Worm (Caenorhabditis elegans) whole organism, L2 larva: ENCODE data around the gene maph-9.

ENCODE experiments used
- C34F6.9 ChIP-seq: fragments of 150-350 bp; optimal IDR thresholded peaks from 2 replicates; lab custom pipeline; 2014; ENCODE audit warnings: missing biosample characterization, missing genetic modification characterization
- F13H6.1 ChIP-seq: sonication (generic microtip); optimal IDR thresholded peaks from 2 replicates; lab custom pipeline; 2016; ENCODE audit warnings: missing genetic modification characterization, missing compliant biosample characterization
- R02D3.7 ChIP-seq: fragments of 150-350 bp; optimal IDR thresholded peaks from 2 replicates; lab custom pipeline; 2014; ENCODE audit warnings: missing biosample characterization, missing genetic modification characterization
- Y55F3AM.14 ChIP-seq: fragments of 200-800 bp; sonication (Bioruptor generic); optimal IDR thresholded peaks from 2 replicates; lab custom pipeline; 2018; ENCODE audit warnings: mild to moderate bottlenecking, missing genetic modification characterization, missing compliant biosample characterization
- ZK546.5 ChIP-seq: sonication (generic microtip); optimal IDR thresholded peaks from 2 replicates; lab custom pipeline; 2017; ENCODE audit warnings: missing biosample characterization, missing genetic modification characterization
- alr-1 ChIP-seq: fragments of 150-350 bp; optimal IDR thresholded peaks from 2 replicates; lab custom pipeline; 2014; ENCODE audit warnings: missing biosample characterization, missing genetic modification characterization
- aly-2 ChIP-seq: fragments of 150-350 bp; optimal IDR thresholded peaks from 2 replicates; lab custom pipeline; 2014; ENCODE audit warnings: missing biosample characterization, missing genetic modification characterization
- ama-1 ChIP-seq: fragments of 150-350 bp; optimal IDR thresholded peaks from 2 replicates; lab custom pipeline; 2018; ENCODE audit warnings: inconsistent platforms
- blmp-1 ChIP-seq: sonication (generic microtip); optimal IDR thresholded peaks from 2 replicates; lab custom pipeline; 2017; ENCODE audit warnings: missing genetic modification characterization, mild to moderate bottlenecking, missing compliant biosample characterization, antibody characterized with exemption, moderate library complexity; ENCODE audit not compliant: insufficient read depth
- ceh-82 ChIP-seq: fragments of 150-350 bp; optimal IDR thresholded peaks from 2 replicates; lab custom pipeline; 2014; ENCODE audit warnings: missing biosample characterization, missing genetic modification characterization
- crh-2 ChIP-seq: sonication (generic microtip); optimal IDR thresholded peaks from 2 replicates; lab custom pipeline; 2017; ENCODE audit warnings: missing biosample characterization, missing genetic modification characterization
- elt-1 ChIP-seq: fragments of 150-350 bp; optimal IDR thresholded peaks from 2 replicates; lab custom pipeline; 2014; ENCODE audit warnings: missing biosample characterization, missing genetic modification characterization
- elt-3 ChIP-seq: sonication (generic microtip); optimal IDR thresholded peaks from 2 replicates; lab custom pipeline; 2017; ENCODE audit warnings: missing biosample characterization, missing genetic modification characterization
- fos-1 ChIP-seq: fragments of 150-350 bp; optimal IDR thresholded peaks from 2 replicates; lab custom pipeline; 2014; ENCODE audit warnings: missing biosample characterization, missing genetic modification characterization
- gmeb-1 ChIP-seq: fragments of 150-350 bp; optimal IDR thresholded peaks from 2 replicates; lab custom pipeline; 2014; ENCODE audit warnings: missing biosample characterization, missing genetic modification characterization
- lin-11 ChIP-seq: fragments of 150-350 bp; sonication (generic microtip); optimal IDR thresholded peaks from 2 replicates; lab custom pipeline; 2014; ENCODE audit warnings: missing biosample characterization, missing genetic modification characterization, inconsistent platforms, mixed read lengths
- lin-13 ChIP-seq: fragments of 150-350 bp; optimal IDR thresholded peaks from 2 replicates; lab custom pipeline; 2014; ENCODE audit warnings: missing biosample characterization, missing genetic modification reagents, missing genetic modification characterization
- lsy-2 ChIP-seq, 2 experiments: fragments of 150-350 bp in 1 of 2; sonication (generic microtip) in 1 of 2; optimal IDR thresholded peaks; 2 replicates each; lab custom pipeline; 2014 to 2017; ENCODE audit warnings: missing biosample characterization in 2 of 2, missing genetic modification characterization in 2 of 2
- mab-5 ChIP-seq: fragments of 150-350 bp; optimal IDR thresholded peaks from 2 replicates; lab custom pipeline; 2014; ENCODE audit warnings: missing biosample characterization, missing genetic modification characterization
- mdl-1 ChIP-seq, 2 experiments: fragments of 150-350 bp in 1 of 2; sonication (generic microtip) in 1 of 2; optimal IDR thresholded peaks; 2 replicates each; lab custom pipeline; 2017; ENCODE audit warnings: missing biosample characterization in 2 of 2, missing genetic modification characterization in 2 of 2
- nhr-10 ChIP-seq: sonication (generic microtip); optimal IDR thresholded peaks from 2 replicates; lab custom pipeline; 2017; ENCODE audit warnings: missing biosample characterization, missing genetic modification characterization
- nhr-129 ChIP-seq: fragments of 150-350 bp; optimal IDR thresholded peaks from 2 replicates; lab custom pipeline; 2014; ENCODE audit warnings: missing biosample characterization, missing genetic modification characterization
- nhr-21 ChIP-seq: fragments of 150-350 bp; optimal IDR thresholded peaks from 2 replicates; lab custom pipeline; 2014; ENCODE audit warnings: missing biosample characterization, missing genetic modification characterization
- nhr-237 ChIP-seq: fragments of 150-350 bp; optimal IDR thresholded peaks from 2 replicates; lab custom pipeline; 2014; ENCODE audit warnings: missing biosample characterization, missing genetic modification characterization
- nhr-25 ChIP-seq: fragments of 150-350 bp; sonication (generic microtip); optimal IDR thresholded peaks from 3 replicates; lab custom pipeline; 2014; ENCODE audit warnings: missing biosample characterization, missing genetic modification characterization
- nhr-6 ChIP-seq: fragments of 150-350 bp; optimal IDR thresholded peaks from 2 replicates; lab custom pipeline; 2014; ENCODE audit warnings: missing biosample characterization, missing genetic modification characterization
- nhr-77 ChIP-seq: fragments of 150-350 bp; optimal IDR thresholded peaks from 2 replicates; lab custom pipeline; 2014; ENCODE audit warnings: missing biosample characterization, missing genetic modification characterization
- skn-1 ChIP-seq: sonication (generic microtip); optimal IDR thresholded peaks from 2 replicates; lab custom pipeline; 2017; ENCODE audit warnings: missing biosample characterization, missing genetic modification characterization
- sma-3 ChIP-seq: sonication (generic microtip); optimal IDR thresholded peaks from 2 replicates; lab custom pipeline; 2016; ENCODE audit warnings: missing genetic modification reagents, missing genetic modification characterization, missing compliant biosample characterization
- sma-9 ChIP-seq, 2 experiments: fragments of 150-350 bp in 1 of 2; sonication (generic microtip) in 1 of 2; optimal IDR thresholded peaks; 2 replicates each; lab custom pipeline; 2014 to 2016; ENCODE audit warnings: missing genetic modification characterization in 2 of 2, mild to moderate bottlenecking in 1 of 2, missing biosample characterization in 1 of 2, missing compliant biosample characterization in 1 of 2, missing genetic modification reagents in 1 of 2, moderate library complexity in 1 of 2
- snpc-4 ChIP-seq: fragments of 150-350 bp; optimal IDR thresholded peaks from 2 replicates; lab custom pipeline; 2014; ENCODE audit warnings: missing biosample characterization, missing genetic modification characterization
- unc-39 ChIP-seq: fragments of 150-350 bp; optimal IDR thresholded peaks from 2 replicates; lab custom pipeline; 2014; ENCODE audit warnings: missing biosample characterization, missing genetic modification characterization
- unc-55 ChIP-seq: fragments of 150-350 bp; sonication (generic microtip); optimal IDR thresholded peaks from 3 replicates; lab custom pipeline; 2014; ENCODE audit warnings: missing biosample characterization, missing genetic modification reagents, missing genetic modification characterization
- zag-1 ChIP-seq: fragments of 150-350 bp; optimal IDR thresholded peaks from 2 replicates; lab custom pipeline; 2014; ENCODE audit warnings: missing biosample characterization, missing genetic modification characterization

maph-9 gene

DNA sequence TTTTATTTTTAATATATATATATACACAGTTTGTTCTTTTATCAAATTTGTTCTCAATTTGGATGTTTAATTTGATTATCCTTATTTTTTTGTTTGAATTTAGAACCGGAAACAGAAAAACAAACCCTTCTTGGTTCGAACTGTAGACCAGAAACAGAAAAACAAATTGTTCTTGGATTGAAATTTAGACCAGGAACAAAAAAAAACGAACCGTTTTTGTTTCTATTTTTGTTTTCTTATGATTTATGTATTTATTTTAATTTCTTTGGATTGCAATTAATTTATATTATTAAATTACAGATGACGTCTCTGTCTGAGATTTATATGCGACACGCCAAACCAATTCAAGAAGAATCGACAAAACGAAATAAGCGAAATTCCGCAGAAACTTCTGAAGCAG is 18.9 kb downstream of the maph-9 start, which contains the start of gene C42D4.19:
Gene C42D4.19 (plus strand): TSS at position 301 of the 400 bp plus-strand sequence.
- TF ChIP-seq alr-1 (tag; lab: Kevin White, UChicago) (no peak), zag-1 (tag; lab: Kevin White, UChicago) (no peak), crh-2 (tag; lab: Kevin White, UChicago) (no peak), ceh-82 (tag; lab: Kevin White, UChicago) (no peak), blmp-1 (tag; lab: Kevin White, UChicago) (no peak), nhr-77 (tag; lab: Kevin White, UChicago) (no peak)
- TF ChIP-seq, all 48 proteins: peak for 0

- TF ChIP-seq lsy-2 (tag; optimal IDR thresholded peaks at IDR 0.05; lab: Kevin White, UChicago) = no peak
- TF ChIP-seq ZK546.5 (tag; lab: Kevin White, UChicago) = no peak
- no peak for TF ChIP-seq elt-3 (tag; lab: Kevin White, UChicago)
- no peak for TF ChIP-seq nhr-25 (tag; lab: Kevin White, UChicago)
- no peak for TF ChIP-seq nhr-6
- TF ChIP-seq crh-2 (tag; lab: Kevin White, UChicago) = no peak
- TF ChIP-seq lin-13 (GFP tag; lab: Kevin White, UChicago) = no peak
- TF ChIP-seq Y55F3AM.14 (GFP tag; lab: Kevin White, UChicago) = no peak
- no peak for TF ChIP-seq unc-39 (tag; lab: Kevin White, UChicago)
- no peak for TF ChIP-seq C34F6.9 (tag; lab: Kevin White, UChicago)
- no peak for TF ChIP-seq mdl-1 (tag; optimal IDR thresholded peaks at IDR 0.05; lab: Kevin White, UChicago)
- no peak for TF ChIP-seq ama-1 (lab: Kevin White, UChicago)
- no peak for TF ChIP-seq mab-5 (tag; lab: Kevin White, UChicago)
- no peak for TF ChIP-seq sma-3 (GFP tag; lab: Kevin White, UChicago)
- no peak for TF ChIP-seq R02D3.7 (tag; lab: Kevin White, UChicago)
- TF ChIP-seq, all 48 proteins: peak for 0
These were observed 20.5 kb downstream of the maph-9 start, which contains the start of gene str-44 for ce11 chrIV:7176887-7177286. Gene str-44, plus strand, starts transcription at chrIV:7177187.

- no peak for TF ChIP-seq ceh-82 (tag; lab: Kevin White, UChicago)
- no peak for TF ChIP-seq nhr-21 (tag; lab: Kevin White, UChicago)
- TF ChIP-seq ZK546.5 (tag; lab: Kevin White, UChicago) = no peak
- TF ChIP-seq gmeb-1 (tag; lab: Kevin White, UChicago) = no peak
- peak; percentile 52 for TF ChIP-seq fos-1 (tag; lab: Kevin White, UChicago)
- no peak for TF ChIP-seq unc-55 (GFP tag; lab: Kevin White, UChicago)
- no peak for TF ChIP-seq aly-2 (tag; lab: Kevin White, UChicago)
- TF ChIP-seq nhr-25 (tag; lab: Kevin White, UChicago) = peak; percentile 86
- TF ChIP-seq lin-13 (GFP tag; lab: Kevin White, UChicago) = no peak
- TF ChIP-seq alr-1 (tag; lab: Kevin White, UChicago) = no peak
- TF ChIP-seq blmp-1 (tag; lab: Kevin White, UChicago) = no peak
- TF ChIP-seq lsy-2 (tag; optimal IDR thresholded peaks at IDR 0.05; lab: Kevin White, UChicago) = no peak
These were observed 22.5 kb downstream of the maph-9 start, which contains the start of gene C42D4.3 for ce11 chrIV:7178942-7179341. Gene C42D4.3, plus strand, starts transcription at chrIV:7179239.

ce11 chrIV:7180304-7180703 is 23.9 kb downstream of the maph-9 start, which contains the start of gene cest-10:
Gene cest-10, plus strand, starts transcription at chrIV:7180557.
- TF ChIP-seq F13H6.1 (no peak), snpc-4 (no peak), fos-1 (tag; lab: Kevin White, UChicago) (peak; percentile 65), lsy-2 (tag; optimal IDR thresholded peaks at IDR 0.05; lab: Kevin White, UChicago) (no peak), nhr-129 (tag; lab: Kevin White, UChicago) (no peak), blmp-1 (tag; lab: Kevin White, UChicago) (peak; percentile 9), alr-1 (tag; lab: Kevin White, UChicago) (no peak), skn-1 (no peak), elt-1 (no peak), elt-3 (tag; lab: Kevin White, UChicago) (no peak), sma-9 (GFP tag; optimal IDR thresholded peaks at IDR 0.05; lab: Kevin White, UChicago) (peak; percentile 29), sma-9 (tag; optimal IDR thresholded peaks at IDR 0.05; lab: Kevin White, UChicago) (no peak), mab-5 (tag; lab: Kevin White, UChicago) (no peak), zag-1 (tag; lab: Kevin White, UChicago) (no peak), nhr-21 (tag; lab: Kevin White, UChicago) (no peak), nhr-25 (tag; lab: Kevin White, UChicago) (peak; percentile 40)

ce11 chrIV:7182818-7183217 is 26.4 kb downstream of the maph-9 start:
- TF ChIP-seq sma-3 (GFP tag; lab: Kevin White, UChicago) (no peak), lin-11 (no peak), nhr-10 (no peak), elt-1 (no peak), nhr-237 (tag; lab: Kevin White, UChicago) (no peak), skn-1 (no peak), nhr-77 (tag; lab: Kevin White, UChicago) (no peak)
